Worm (Caenorhabditis elegans): ENCODE results near the gene bath-21.

- TF ChIP-seq tbx-11 (GFP tag; IDR thresholded peaks at IDR 0.05) (no peak), aly-1 (tag; optimal IDR thresholded peaks at IDR 0.05) (no peak), ama-1 (optimal IDR thresholded peaks at IDR 0.05) (no peak), B0310.2 (tag; optimal IDR thresholded peaks at IDR 0.05) (no peak), pes-1 (GFP tag; IDR thresholded peaks at IDR 0.05) (no peak)
These were observed 12.6 kb downstream of the bath-21 start for ce11 chrII:2013856-2014255.
